Worm (Caenorhabditis elegans) whole organism, L4 larva: ENCODE measurements around the gene ZC449.4.
A peak's percentile ranks its signal among the peaks of the same experiment; 100 is the strongest.

Experiments
- F44E2.7 ChIP-seq: fragments of 200-800 bp; sonication (Bioruptor generic); IDR thresholded peaks from 2 replicates; pipeline ENCODE4 v2.1.2; 2022; ENCODE audit warnings: missing genetic modification characterization, missing compliant biosample characterization
- F49E8.2 ChIP-seq: sonication (generic microtip); optimal IDR thresholded peaks from 2 replicates; lab custom pipeline; 2016; ENCODE audit warnings: missing compliant biosample characterization, mild to moderate bottlenecking, missing genetic modification characterization, borderline replicate concordance
- R02D3.7 ChIP-seq: fragments of 150-350 bp; sonication (generic microtip); optimal IDR thresholded peaks from 3 replicates; lab custom pipeline; 2014; ENCODE audit warnings: missing biosample characterization, missing genetic modification characterization
- T20F7.1 ChIP-seq: fragments of 200-800 bp; sonication (Bioruptor generic); optimal IDR thresholded peaks from 2 replicates; lab custom pipeline; 2018; ENCODE audit warnings: mild to moderate bottlenecking, missing genetic modification characterization, missing compliant biosample characterization
- Y48G9A.11 ChIP-seq: fragments of 200-800 bp; sonication (Bioruptor generic); IDR thresholded peaks from 2 replicates; pipeline ENCODE4 v1.3.6; 2022; ENCODE audit warnings: missing genetic modification reagents, missing genetic modification characterization, missing compliant biosample characterization
- aly-2 ChIP-seq: sonication (generic microtip); optimal IDR thresholded peaks from 2 replicates; lab custom pipeline; 2018; ENCODE audit warnings: missing biosample characterization, missing genetic modification characterization
- ama-1 ChIP-seq: fragments of 150-350 bp; optimal IDR thresholded peaks from 2 replicates; lab custom pipeline; 2014; ENCODE audit warnings: inconsistent platforms, mixed read lengths
- ceh-44 ChIP-seq: fragments of 200-800 bp; sonication (Bioruptor generic); IDR thresholded peaks from 2 replicates; pipeline ENCODE4 v1.3.6; 2022; ENCODE audit warnings: missing genetic modification reagents, missing genetic modification characterization, missing compliant biosample characterization
- ceh-82 ChIP-seq: sonication (generic microtip); optimal IDR thresholded peaks from 2 replicates; lab custom pipeline; 2017; ENCODE audit warnings: missing biosample characterization, missing genetic modification characterization
- ces-1 ChIP-seq: fragments of 150-350 bp; sonication (generic microtip); optimal IDR thresholded peaks from 4 replicates; lab custom pipeline; 2014; ENCODE audit warnings: missing biosample characterization, missing genetic modification reagents, missing genetic modification characterization
- cey-2 ChIP-seq: sonication (generic microtip); optimal IDR thresholded peaks from 3 replicates; lab custom pipeline; 2017; ENCODE audit warnings: missing genetic modification characterization, mild to moderate bottlenecking, missing compliant biosample characterization, antibody characterized with exemption, borderline replicate concordance; ENCODE audit not compliant: insufficient read depth
- dve-1 ChIP-seq: sonication (generic microtip); optimal IDR thresholded peaks from 2 replicates; lab custom pipeline; 2017; ENCODE audit warnings: antibody characterized with exemption, mild to moderate bottlenecking, missing genetic modification characterization, missing compliant biosample characterization; ENCODE audit not compliant: insufficient read depth
- egl-43 ChIP-seq: fragments of 200-800 bp; sonication (Bioruptor generic); IDR thresholded peaks from 2 replicates; pipeline ENCODE4 v1.3.6; 2022; ENCODE audit warnings: missing genetic modification reagents, missing genetic modification characterization, missing compliant biosample characterization
- hlh-11 ChIP-seq: fragments of 200-800 bp; sonication (Bioruptor generic); optimal IDR thresholded peaks from 2 replicates; lab custom pipeline; 2018; ENCODE audit warnings: mild to moderate bottlenecking, missing genetic modification characterization, missing compliant biosample characterization
- hmg-1.1 ChIP-seq: fragments of 200-800 bp; sonication (Bioruptor generic); IDR thresholded peaks from 2 replicates; pipeline ENCODE4 v1.3.6; 2022; ENCODE audit warnings: missing genetic modification reagents, missing genetic modification characterization, missing compliant biosample characterization
- lin-1 ChIP-seq: fragments of 200-800 bp; sonication (Bioruptor generic); IDR thresholded peaks from 2 replicates; pipeline ENCODE4 v1.3.6; 2022; ENCODE audit warnings: missing genetic modification reagents, missing genetic modification characterization, missing compliant biosample characterization
- lin-13 ChIP-seq: fragments of 150-350 bp; optimal IDR thresholded peaks from 2 replicates; lab custom pipeline; 2014; ENCODE audit warnings: missing biosample characterization, missing genetic modification reagents, missing genetic modification characterization
- lin-15B ChIP-seq: fragments of 150-350 bp; sonication (generic microtip); optimal IDR thresholded peaks from 3 replicates; lab custom pipeline; 2014; ENCODE audit warnings: missing biosample characterization, missing genetic modification characterization
- lin-38 ChIP-seq: fragments of 200-800 bp; sonication (Bioruptor generic); IDR thresholded peaks from 2 replicates; pipeline ENCODE4 v1.3.6; 2022; ENCODE audit warnings: missing genetic modification reagents, missing genetic modification characterization, missing compliant biosample characterization
- mdt-29 ChIP-seq: fragments of 200-800 bp; sonication (Bioruptor generic); IDR thresholded peaks from 2 replicates; pipeline ENCODE4 v1.3.6; 2022; ENCODE audit warnings: missing genetic modification reagents, missing genetic modification characterization, missing compliant biosample characterization
- mep-1 ChIP-seq: fragments of 150-350 bp; sonication (generic microtip); optimal IDR thresholded peaks from 3 replicates; lab custom pipeline; 2014; ENCODE audit warnings: missing biosample characterization, missing genetic modification characterization
- mxl-3 ChIP-seq: fragments of 200-800 bp; sonication (Bioruptor generic); optimal IDR thresholded peaks from 2 replicates; lab custom pipeline; 2018; ENCODE audit warnings: mild to moderate bottlenecking, missing genetic modification characterization, missing compliant biosample characterization
- nhr-10 ChIP-seq: fragments of 150-350 bp; optimal IDR thresholded peaks from 2 replicates; lab custom pipeline; 2014; ENCODE audit warnings: missing biosample characterization, missing genetic modification characterization
- nhr-11 ChIP-seq: fragments of 150-350 bp; optimal IDR thresholded peaks from 2 replicates; lab custom pipeline; 2014; ENCODE audit warnings: missing biosample characterization, missing genetic modification characterization
- nhr-77 ChIP-seq: fragments of 150-350 bp; optimal IDR thresholded peaks from 2 replicates; lab custom pipeline; 2014; ENCODE audit warnings: missing biosample characterization, missing genetic modification characterization
- pha-4 ChIP-seq, 2 experiments: fragments of 150-350 bp in 1 of 2; fragments of 200-800 bp in 1 of 2; sonication (Bioruptor generic) in 1 of 2; IDR thresholded peaks in 1 of 2; optimal IDR thresholded peaks in 1 of 2; 2 replicates each; pipeline versions ENCODE4 v1.3.6 to Lab custom; 2014 to 2022; ENCODE audit warnings: missing genetic modification characterization in 2 of 2, missing genetic modification reagents in 2 of 2, missing biosample characterization in 1 of 2, missing compliant biosample characterization in 1 of 2
- php-3 ChIP-seq: fragments of 200-800 bp; sonication (Bioruptor generic); IDR thresholded peaks from 2 replicates; pipeline ENCODE4 v1.3.6; 2022; ENCODE audit warnings: missing genetic modification reagents, missing genetic modification characterization, missing compliant biosample characterization
- sdz-12 ChIP-seq: fragments of 200-800 bp; sonication (Bioruptor generic); optimal IDR thresholded peaks from 2 replicates; lab custom pipeline; 2018; ENCODE audit warnings: mild to moderate bottlenecking, missing genetic modification characterization, missing compliant biosample characterization
- set-16 ChIP-seq: fragments of 200-800 bp; sonication (Bioruptor generic); IDR thresholded peaks from 2 replicates; pipeline ENCODE4 v1.3.6; 2022; ENCODE audit warnings: missing genetic modification reagents, missing genetic modification characterization, missing compliant biosample characterization
- snpc-1.2 ChIP-seq: fragments of 200-800 bp; sonication (Bioruptor generic); IDR thresholded peaks from 2 replicates; pipeline ENCODE4 v1.3.6; 2022; ENCODE audit warnings: missing genetic modification reagents, missing genetic modification characterization, missing compliant biosample characterization
- snpc-4 ChIP-seq: fragments of 150-350 bp; optimal IDR thresholded peaks from 2 replicates; lab custom pipeline; 2014; ENCODE audit warnings: missing biosample characterization, missing genetic modification characterization
- spr-3 ChIP-seq: fragments of 200-800 bp; sonication (Bioruptor generic); optimal IDR thresholded peaks from 2 replicates; lab custom pipeline; 2018; ENCODE audit warnings: mild to moderate bottlenecking, missing genetic modification characterization, missing compliant biosample characterization
- tra-1 ChIP-seq: fragments of 200-800 bp; sonication (Bioruptor generic); IDR thresholded peaks from 2 replicates; pipeline ENCODE4 v1.3.6; 2022; ENCODE audit warnings: missing genetic modification reagents, missing genetic modification characterization, missing compliant biosample characterization
- unc-39 ChIP-seq: sonication (generic microtip); optimal IDR thresholded peaks from 2 replicates; lab custom pipeline; 2017; ENCODE audit warnings: missing biosample characterization, missing genetic modification characterization
- unc-62 ChIP-seq, 3 experiments: fragments of 150-350 bp in 1 of 3; sonication (generic microtip); optimal IDR thresholded peaks in 2 of 3; peaks in 1 of 3; 1 replicate in 1 of 3; 2 replicates in 2 of 3; lab custom pipeline; 2014 to 2017; ENCODE audit warnings: missing biosample characterization in 3 of 3, missing genetic modification characterization in 3 of 3, missing genetic modification reagents in 3 of 3, missing genotype in 1 of 3
- zag-1 ChIP-seq: fragments of 150-350 bp; optimal IDR thresholded peaks from 2 replicates; lab custom pipeline; 2014; ENCODE audit warnings: missing biosample characterization, missing genetic modification characterization
- zfp-2 ChIP-seq: sonication (generic microtip); optimal IDR thresholded peaks from 2 replicates; lab custom pipeline; 2016; ENCODE audit warnings: mild to moderate bottlenecking, missing genetic modification characterization, missing compliant biosample characterization
- zfp-3 ChIP-seq: fragments of 200-800 bp; sonication (Bioruptor generic); conservative IDR thresholded peaks from 2 replicates; pipeline ENCODE4 v1.3.6; 2022; ENCODE audit warnings: missing genetic modification reagents, missing genetic modification characterization, missing compliant biosample characterization
- zip-2 ChIP-seq: fragments of 150-350 bp; optimal IDR thresholded peaks from 2 replicates; lab custom pipeline; 2014; ENCODE audit warnings: missing biosample characterization, missing genetic modification characterization
- ztf-11 ChIP-seq: fragments of 150-350 bp; optimal IDR thresholded peaks from 2 replicates; lab custom pipeline; 2014; ENCODE audit warnings: missing biosample characterization, missing genetic modification characterization

Gene ZC449.4

ce11 chrX:4997548-4998087 lies 36.1 kb downstream of the ZC449.4 start, which contains the start of gene ZC8.6 (continued):
- TF ChIP-seq nhr-11 (tag; lab: Kevin White, UChicago) (peak; percentile 20), zfp-3 (no peak), mep-1 (tag; lab: Kevin White, UChicago) (peak; percentile 71), zag-1 (tag; lab: Kevin White, UChicago) (no peak), nhr-77 (tag; lab: Kevin White, UChicago) (peak; percentile 58), dve-1 (tag; lab: Kevin White, UChicago) (peak; percentile 53), zip-2 (tag; lab: Kevin White, UChicago) (no peak), cey-2 (tag; lab: Kevin White, UChicago) (no peak), tra-1 (GFP tag; lab: Robert Waterston, UW) (no peak), snpc-1.2 (GFP tag; lab: Robert Waterston, UW) (no peak), Y48G9A.11 (GFP tag; lab: Robert Waterston, UW) (no peak), T20F7.1 (GFP tag; lab: Kevin White, UChicago) (no peak), pha-4 (GFP tag; IDR thresholded peaks at IDR 0.05; lab: Robert Waterston, UW) (no peak), pha-4 (tag; optimal IDR thresholded peaks at IDR 0.05; lab: Kevin White, UChicago) (no peak), ztf-11 (tag; lab: Kevin White, UChicago) (no peak), ceh-82 (no peak), lin-1 (no peak), lin-38 (GFP tag; lab: Robert Waterston, UW) (peak; percentile 90), hmg-1.1 (GFP tag; lab: Robert Waterston, UW) (peak; percentile 65), R02D3.7 (tag; lab: Kevin White, UChicago) (no peak), lin-13 (GFP tag; lab: Kevin White, UChicago) (peak; percentile 46), mdt-29 (GFP tag; lab: Robert Waterston, UW) (no peak), sdz-12 (no peak), unc-39 (tag; lab: Kevin White, UChicago) (no peak), lin-15B (no peak), F44E2.7 (GFP tag; lab: Robert Waterston, UW) (no peak), aly-2 (tag; lab: Kevin White, UChicago) (no peak), snpc-4 (tag; lab: Kevin White, UChicago) (no peak), zfp-2 (no peak), F49E8.2 (tag; lab: Kevin White, UChicago) (no peak)

DNA sequence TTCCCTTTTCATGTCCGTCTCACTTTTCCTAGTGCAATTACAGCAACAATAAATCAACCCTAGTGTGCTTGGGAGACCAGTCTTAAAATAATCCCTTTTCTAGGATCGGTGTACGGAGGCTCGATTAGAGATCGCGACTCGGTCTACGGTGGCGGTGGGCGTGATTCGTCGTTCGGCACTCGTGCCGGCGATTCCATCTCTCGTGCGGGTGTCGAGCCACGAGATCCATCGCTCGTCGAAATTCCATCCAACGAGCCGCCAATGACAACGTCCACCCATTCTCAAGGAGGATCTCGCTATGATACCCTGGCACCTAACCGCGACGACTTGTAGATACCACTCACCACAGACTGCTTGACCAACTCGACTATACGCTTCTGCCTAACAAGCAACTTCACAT lies 41.2 kb downstream of the ZC449.4 start:
- TF ChIP-seq hlh-11 (tag; lab: Kevin White, UChicago) (no peak), ces-1 (GFP tag; lab: Kevin White, UChicago) (no peak), set-16 (GFP tag; lab: Robert Waterston, UW) (peak; percentile 70), ama-1 (lab: Kevin White, UChicago) (no peak), unc-62 (GFP tag; optimal IDR thresholded peaks at IDR 0.05 in 1 of 2; lab: Kevin White, UChicago) (no peak), unc-62 (tag; optimal IDR thresholded peaks at IDR 0.05; lab: Kevin White, UChicago) (no peak), php-3 (GFP tag; lab: Robert Waterston, UW) (0 out of 2 replicates have a peak, but pooled peaks have one; percentile 11), mxl-3 (GFP tag; lab: Kevin White, UChicago) (no peak), ceh-44 (GFP tag; lab: Robert Waterston, UW) (no peak), pha-4 (GFP tag; IDR thresholded peaks at IDR 0.05; lab: Robert Waterston, UW) (no peak), pha-4 (tag; optimal IDR thresholded peaks at IDR 0.05; lab: Kevin White, UChicago) (no peak), spr-3 (no peak), egl-43 (GFP tag; lab: Robert Waterston, UW) (peak; percentile 66; the same call in 1 of the 2 replicates), snpc-1.2 (GFP tag; lab: Robert Waterston, UW) (no peak), nhr-10 (tag; lab: Kevin White, UChicago) (no peak)
- TF ChIP-seq, all 104 proteins: peak for 3
